Worm (Caenorhabditis elegans): Measurements from ENCODE around the gene F55C12.2.
A peak's percentile ranks its signal among the peaks of the same experiment; 100 is the strongest.

Gene F55C12.2

ce11 chrII:5844694-5845129, 31.9 kb upstream of the F55C12.2 start (continued):
- TF ChIP-seq nhr-25 (tag; optimal IDR thresholded peaks at IDR 0.05; ENCODE audit: borderline replicate concordance, insufficient read depth) (peak; percentile 96), ztf-7 (tag; optimal IDR thresholded peaks at IDR 0.05) (peak; percentile 91), aly-2 (tag; optimal IDR thresholded peaks at IDR 0.05) (no peak), duxl-1 (tag; optimal IDR thresholded peaks at IDR 0.05; ENCODE audit: poor library complexity) (peak; percentile 96), nhr-6 (tag; optimal IDR thresholded peaks at IDR 0.05) (peak; percentile 96), T20F7.1 (GFP tag; optimal IDR thresholded peaks at IDR 0.05) (peak; percentile 93), egl-43 (GFP tag; IDR thresholded peaks at IDR 0.05) (peak; percentile 99), pqm-1 (tag; optimal IDR thresholded peaks at IDR 0.05) (peak; percentile 53), daf-19 (GFP tag; conservative IDR thresholded peaks at IDR 0.05) (peak; percentile 99), saeg-2 (GFP tag; IDR thresholded peaks at IDR 0.05) (peak; percentile 99), set-16 (GFP tag; IDR thresholded peaks at IDR 0.05) (peak; percentile 83), lin-39 (tag; optimal IDR thresholded peaks at IDR 0.05) (peak; percentile 85), ztf-11 (tag; optimal IDR thresholded peaks at IDR 0.05) (peak; percentile 47), F44E2.7 (GFP tag; IDR thresholded peaks at IDR 0.05) (peak; percentile 78)

DNA sequence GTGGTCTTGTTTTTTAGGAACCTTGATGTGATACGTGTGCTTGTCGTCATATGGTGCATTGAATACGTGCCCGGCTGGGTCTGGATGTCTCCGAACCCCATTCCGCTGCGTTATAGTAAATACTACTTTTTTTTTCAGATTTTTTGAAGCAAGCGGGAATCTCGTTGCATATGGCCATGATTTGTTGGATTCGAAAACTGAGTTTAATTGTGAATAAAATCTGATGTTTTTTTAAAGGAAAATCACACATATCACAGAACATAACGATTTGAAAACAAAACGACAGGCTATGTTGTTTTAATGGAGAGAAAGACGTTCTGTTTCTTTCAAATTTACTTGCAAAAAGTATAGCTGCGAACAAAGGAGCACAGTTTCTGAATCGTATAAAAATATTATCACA, 31.2 kb upstream of the F55C12.2 start, which contains the start of the genes ZK1248.17 and H41C03.3:
ZK1248.17 (minus strand) TSS at position 101 of the 400 bp plus-strand sequence.
H41C03.3 (plus strand) TSS at position 337 of the 400 bp plus-strand sequence.
- TF ChIP-seq php-3 (GFP tag; IDR thresholded peaks at IDR 0.05) (no peak), ama-1 (optimal IDR thresholded peaks at IDR 0.05) (no peak), mdl-1 (tag; optimal IDR thresholded peaks at IDR 0.05) (no peak), ces-1 (GFP tag; optimal IDR thresholded peaks at IDR 0.05) (no peak), rbr-2 (tag; optimal IDR thresholded peaks at IDR 0.05) (no peak), ZK337.2 (GFP tag; IDR thresholded peaks at IDR 0.05) (no peak), spr-1 (tag; optimal IDR thresholded peaks at IDR 0.05) (no peak), F44E2.7 (GFP tag; IDR thresholded peaks at IDR 0.05) (no peak), nhr-28 (tag; optimal IDR thresholded peaks at IDR 0.05) (no peak), dve-1 (tag; optimal IDR thresholded peaks at IDR 0.05; ENCODE audit: insufficient read depth) (no peak), zip-11 (GFP tag; IDR thresholded peaks at IDR 0.05) (no peak), lin-29 (GFP tag; IDR thresholded peaks at IDR 0.05) (no peak), madf-9 (GFP tag; conservative IDR thresholded peaks at IDR 0.05) (no peak), tag-97 (GFP tag; IDR thresholded peaks at IDR 0.05) (no peak), nhr-237 (tag; optimal IDR thresholded peaks at IDR 0.05) (no peak), dmd-6 (GFP tag; IDR thresholded peaks at IDR 0.05) (no peak), lir-3 (tag; optimal IDR thresholded peaks at IDR 0.05) (no peak), ceh-44 (GFP tag; IDR thresholded peaks at IDR 0.05) (no peak)

ce11 chrII:5846181-5846580, 30.4 kb upstream of the F55C12.2 start:
- TF ChIP-seq nhr-28 (tag; optimal IDR thresholded peaks at IDR 0.05) (peak; percentile 72), pqm-1 (tag; optimal IDR thresholded peaks at IDR 0.05) (peak; percentile 12), dve-1 (tag; optimal IDR thresholded peaks at IDR 0.05; ENCODE audit: insufficient read depth) (peak; percentile 34), vab-7 (GFP tag; IDR thresholded peaks at IDR 0.05) (no peak), mdl-1 (tag; optimal IDR thresholded peaks at IDR 0.05) (no peak), R02D3.7 (tag; optimal IDR thresholded peaks at IDR 0.05) (no peak)

DNA sequence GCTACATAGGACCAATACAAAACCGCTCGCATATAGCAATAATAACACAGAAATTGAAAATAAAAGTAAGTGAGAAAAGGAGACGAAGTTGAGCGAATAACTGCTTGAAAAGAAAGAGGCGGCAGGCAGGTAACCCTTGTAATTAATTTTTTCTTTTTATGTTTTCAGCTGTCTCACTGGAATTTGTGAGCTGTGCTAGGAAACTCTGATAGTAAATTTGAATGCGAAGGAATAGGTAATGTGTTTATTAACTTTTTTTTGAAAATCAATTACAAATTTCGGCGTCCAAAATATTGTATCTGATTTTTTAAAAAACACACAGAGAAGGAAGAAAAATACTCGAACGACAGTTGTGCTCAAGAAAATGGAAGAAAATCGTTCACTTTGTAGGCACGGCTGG, 24.6 kb upstream of the F55C12.2 start, which contains the start of gene H41C03.2:
H41C03.2 (minus strand) TSS at position 101 of the 400 bp plus-strand sequence.
- TF ChIP-seq unc-62 (GFP tag; optimal IDR thresholded peaks at IDR 0.05 in 1 of 2) = peak in 1 of 2 experiments; percentile 75
- no peak for TF ChIP-seq unc-62 (tag; optimal IDR thresholded peaks at IDR 0.05)
- TF ChIP-seq snpc-4 (tag; optimal IDR thresholded peaks at IDR 0.05) = no peak
